Fruit fly (Drosophila melanogaster) whole organism, wandering third instar larva: Measurements from ENCODE around the gene att-ORFB.
A peak's percentile ranks its signal among the peaks of the same experiment; 100 is the strongest.

Experiments used
- CG32264 ChIP-seq: fragments of 200-800 bp; sonication (Bioruptor generic); optimal IDR thresholded peaks from 2 replicates; lab custom pipeline; 2016; ENCODE audit warnings: missing biosample characterization, missing genetic modification characterization
- CrebA ChIP-seq: fragments of 200-800 bp; sonication (Bioruptor generic); optimal IDR thresholded peaks from 2 replicates; lab custom pipeline; 2016; ENCODE audit warnings: missing biosample characterization, mild to moderate bottlenecking, missing genetic modification characterization, borderline replicate concordance
- Dfd ChIP-seq: fragments of >200 bp; optimal IDR thresholded peaks from 2 replicates; lab custom pipeline; 2017; ENCODE audit warnings: missing biosample characterization, missing genetic modification characterization
- Dif ChIP-seq: fragments of 200-275, 200-300 bp; sonication (Bioruptor generic); optimal IDR thresholded peaks from 2 replicates; lab custom pipeline; 2018; ENCODE audit warnings: missing biosample characterization, missing genetic modification characterization; ENCODE audit not compliant: partially characterized antibody
- GATAd ChIP-seq: sonication (Bioruptor generic); optimal IDR thresholded peaks from 2 replicates; lab custom pipeline; 2016; ENCODE audit warnings: missing biosample characterization, missing genetic modification characterization
- HLH106 ChIP-seq: fragments of 200-800 bp; optimal IDR thresholded peaks from 3 replicates; lab custom pipeline; 2019; ENCODE audit warnings: missing biosample characterization, mild to moderate bottlenecking, missing genetic modification characterization, moderate library complexity
- Hnf4 ChIP-seq: fragments of 200-800 bp; sonication (Bioruptor generic); optimal IDR thresholded peaks from 2 replicates; lab custom pipeline; 2016; ENCODE audit warnings: missing biosample characterization, mild to moderate bottlenecking, missing genetic modification characterization
- Hr83 ChIP-seq: fragments of 200-300 bp; sonication (Bioruptor generic); optimal IDR thresholded peaks from 2 replicates; lab custom pipeline; 2016; ENCODE audit warnings: missing biosample characterization, mild to moderate bottlenecking, missing genetic modification characterization, moderate library complexity; ENCODE audit not compliant: poor library complexity, severe bottlenecking
- Jra ChIP-seq: sonication (Bioruptor generic); optimal IDR thresholded peaks from 2 replicates; lab custom pipeline; 2016; ENCODE audit warnings: missing biosample characterization, missing genetic modification characterization
- Mio ChIP-seq: sonication (Bioruptor generic); optimal IDR thresholded peaks from 2 replicates; lab custom pipeline; 2016; ENCODE audit warnings: missing biosample characterization, missing genetic modification characterization
- Myc ChIP-seq: fragments of >200 bp; optimal IDR thresholded peaks from 2 replicates; lab custom pipeline; 2017
- N ChIP-seq: fragments of >200 bp; optimal IDR thresholded peaks from 2 replicates; lab custom pipeline; 2018; ENCODE audit warnings: missing biosample characterization, missing external identifiers, missing genetic modification characterization
- OdsH ChIP-seq: fragments of 200-800 bp; sonication (Bioruptor generic); optimal IDR thresholded peaks from 2 replicates; lab custom pipeline; 2016; ENCODE audit warnings: missing biosample characterization, mild to moderate bottlenecking, missing genetic modification characterization
- Rel ChIP-seq, 2 experiments: fragments of 200-800 bp; sonication (Bioruptor generic) in 1 of 2; optimal IDR thresholded peaks; 2 replicates in 1 of 2; 3 replicates in 1 of 2; lab custom pipeline; 2016 to 2019; ENCODE audit warnings: mild to moderate bottlenecking in 2 of 2, missing biosample characterization in 2 of 2, missing genetic modification characterization in 2 of 2, moderate library complexity in 1 of 2
- Sp1 ChIP-seq: fragments of 200-800 bp; sonication (Bioruptor generic); optimal IDR thresholded peaks from 3 replicates; lab custom pipeline; 2019; ENCODE audit warnings: missing biosample characterization, mild to moderate bottlenecking, missing genetic modification characterization, moderate library complexity
- Vsx2 ChIP-seq: fragments of 200-300, 225-300 bp; sonication (Bioruptor generic); optimal IDR thresholded peaks from 2 replicates; lab custom pipeline; 2018; ENCODE audit warnings: missing biosample characterization, missing genetic modification characterization; ENCODE audit not compliant: partially characterized antibody
- br ChIP-seq: fragments of 200-800 bp; sonication (Bioruptor generic); optimal IDR thresholded peaks from 2 replicates; lab custom pipeline; 2016; ENCODE audit warnings: missing biosample characterization, missing genetic modification characterization
- brk ChIP-seq: fragments of 200-800 bp; sonication (Bioruptor generic); optimal IDR thresholded peaks from 2 replicates; lab custom pipeline; 2016; ENCODE audit warnings: missing biosample characterization, mild to moderate bottlenecking, missing genetic modification characterization
- dl ChIP-seq, 2 experiments: fragments of 175-275, 200-275 bp in 1 of 2; fragments of 200-275 bp in 1 of 2; sonication (Bioruptor generic); optimal IDR thresholded peaks; lab custom pipeline; 2018; ENCODE audit warnings: mild to moderate bottlenecking in 2 of 2, missing biosample characterization in 2 of 2, missing genetic modification characterization in 2 of 2, moderate library complexity in 2 of 2; ENCODE audit not compliant: partially characterized antibody in 2 of 2, insufficient read depth in 1 of 2
- dmrt93B ChIP-seq: fragments of 200-800 bp; sonication (Bioruptor generic); optimal IDR thresholded peaks from 2 replicates; lab custom pipeline; 2018; ENCODE audit warnings: missing biosample characterization, mild to moderate bottlenecking, missing genetic modification characterization
- dsf ChIP-seq: sonication (Bioruptor generic); optimal IDR thresholded peaks from 2 replicates; lab custom pipeline; 2016; ENCODE audit warnings: missing biosample characterization, missing genetic modification characterization, borderline replicate concordance
- ey ChIP-seq: fragments of 200-800 bp; sonication (Bioruptor generic); optimal IDR thresholded peaks from 2 replicates; lab custom pipeline; 2016; ENCODE audit warnings: missing biosample characterization, missing genetic modification characterization
- foxo ChIP-seq, 2 experiments: fragments of 200-800 bp; sonication (Bioruptor generic); optimal IDR thresholded peaks; 2 replicates in 1 of 2; 3 replicates in 1 of 2; lab custom pipeline; 2016 to 2017; ENCODE audit warnings: missing biosample characterization in 2 of 2, missing genetic modification characterization in 2 of 2
- fru ChIP-seq: fragments of 200-800 bp; sonication (Bioruptor generic); optimal IDR thresholded peaks from 3 replicates; lab custom pipeline; 2016; ENCODE audit warnings: missing biosample characterization, mild to moderate bottlenecking, missing genetic modification characterization
- h ChIP-seq: fragments of 200-800 bp; sonication (Bioruptor generic); optimal IDR thresholded peaks from 3 replicates; lab custom pipeline; 2016; ENCODE audit warnings: missing biosample characterization, mild to moderate bottlenecking, missing genetic modification characterization
- jim ChIP-seq: fragments of 175-275, 200-325 bp; sonication (Bioruptor generic); optimal IDR thresholded peaks from 2 replicates; lab custom pipeline; 2016; ENCODE audit warnings: missing biosample characterization, mild to moderate bottlenecking, missing genetic modification characterization
- lola ChIP-seq: fragments of >200 bp; optimal IDR thresholded peaks from 2 replicates; lab custom pipeline; 2017; ENCODE audit warnings: missing biosample characterization, missing genetic modification characterization
- pan ChIP-seq: fragments of >200 bp; optimal IDR thresholded peaks from 2 replicates; lab custom pipeline; 2017
- psq ChIP-seq: fragments of 200-800 bp; sonication (Bioruptor generic); optimal IDR thresholded peaks from 3 replicates; lab custom pipeline; 2017; ENCODE audit warnings: missing biosample characterization, mild to moderate bottlenecking, missing genetic modification characterization, moderate library complexity
- rgr ChIP-seq: fragments of 200-800 bp; sonication (Bioruptor generic); optimal IDR thresholded peaks from 3 replicates; lab custom pipeline; 2016; ENCODE audit warnings: missing biosample characterization, mild to moderate bottlenecking, missing genetic modification characterization
- sage ChIP-seq: fragments of 200-800 bp; sonication (Bioruptor generic); optimal IDR thresholded peaks from 2 replicates; lab custom pipeline; 2016; ENCODE audit warnings: missing biosample characterization, mild to moderate bottlenecking, missing genetic modification characterization
- tai ChIP-seq: sonication (Bioruptor generic); optimal IDR thresholded peaks from 2 replicates; lab custom pipeline; 2016; ENCODE audit warnings: missing biosample characterization, missing genetic modification characterization
- usp ChIP-seq: fragments of >200 bp; optimal IDR thresholded peaks from 2 replicates; lab custom pipeline; 2017; ENCODE audit warnings: missing biosample characterization, missing genetic modification characterization
- woc ChIP-seq: sonication (Bioruptor generic); optimal IDR thresholded peaks from 2 replicates; lab custom pipeline; 2016; ENCODE audit warnings: missing biosample characterization, mild to moderate bottlenecking, missing genetic modification characterization

att-ORFB gene

DNA sequence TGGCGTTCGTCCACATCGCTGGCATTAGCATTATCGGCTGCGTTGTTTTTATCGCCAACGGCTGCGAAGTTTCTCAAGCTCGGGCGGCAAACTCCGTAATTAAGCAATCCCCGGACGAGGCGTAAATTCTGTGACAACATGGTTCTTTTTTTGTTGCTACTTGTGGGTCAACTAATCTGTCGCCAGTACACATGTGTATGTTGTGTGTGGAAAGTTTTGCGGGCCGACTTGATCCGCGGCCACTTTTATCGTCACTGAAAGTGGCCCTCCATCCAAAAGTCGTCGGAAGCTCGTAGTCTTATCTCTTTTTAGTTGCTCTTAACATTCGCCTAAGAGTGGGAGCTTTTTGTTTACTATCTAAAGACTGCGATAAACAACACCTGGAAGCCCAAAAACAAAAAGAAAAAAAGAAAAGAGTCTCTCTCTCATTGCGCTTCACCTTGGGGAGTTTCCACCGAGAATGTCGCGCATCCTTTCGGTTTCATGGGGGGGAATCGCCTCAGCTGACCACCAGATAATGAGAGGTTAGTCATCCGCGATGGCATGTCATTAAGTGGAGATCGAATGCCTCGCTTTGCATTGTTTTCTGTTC lies 9.7 kb upstream of the att-ORFB start, which contains the start of gene CG10877:
TSS of gene CG10877 (minus strand) at position 238 of the 592 bp plus-strand sequence.
- peak in 1 of 2 experiments; percentile 24 for TF ChIP-seq dl (GFP tag; optimal IDR thresholded peaks at IDR 0.05; lab: Kevin White, UChicago; ENCODE audit: insufficient read depth in 1 of 2, partially characterized antibody in 2 of 2)
- no peak for TF ChIP-seq h (GFP tag; lab: Kevin White, UChicago)
- peak; percentile 3 for TF ChIP-seq Sp1 (GFP tag; lab: Kevin White, UChicago)
- no peak for TF ChIP-seq Hr83
- TF ChIP-seq Rel (GFP tag; optimal IDR thresholded peaks at IDR 0.05; lab: Kevin White, UChicago): no peak
- TF ChIP-seq Rel (tag; optimal IDR thresholded peaks at IDR 0.05; lab: Kevin White, UChicago): peak; percentile 27
- peak; percentile 5 for TF ChIP-seq Jra (GFP tag; lab: Kevin White, UChicago)

DNA sequence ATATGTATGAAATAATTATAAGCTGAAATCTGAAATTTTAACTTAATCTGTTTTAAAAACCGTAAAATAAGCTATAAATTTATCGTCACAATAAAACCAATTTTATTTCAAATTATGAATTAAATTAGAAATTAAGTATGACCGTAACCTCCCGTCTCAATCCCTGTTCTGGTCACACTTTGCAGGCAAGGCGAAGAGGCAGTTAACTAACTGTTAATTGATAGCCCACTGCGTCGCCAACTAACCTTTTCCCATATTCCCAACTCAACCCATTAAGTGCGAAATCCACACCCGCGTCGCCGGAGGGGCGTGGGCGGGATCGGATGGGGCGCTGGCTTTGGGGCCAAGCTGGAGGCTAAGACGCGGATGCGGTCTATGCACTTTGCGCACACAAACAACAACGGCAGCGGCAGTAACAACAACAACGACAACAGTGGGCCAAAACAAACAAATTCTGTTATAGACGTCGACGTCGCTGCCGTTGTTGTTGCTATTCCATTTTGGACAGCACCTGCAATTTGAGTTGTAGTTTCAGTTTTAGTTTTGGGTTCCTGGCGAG lies 6.5 kb upstream of the att-ORFB start, which contains the start of gene CG5191:
TSS of gene CG5191 (plus strand) at position 198 of the 559 bp plus-strand sequence.
- TF ChIP-seq brk (GFP tag; lab: Kevin White, UChicago) (no peak), foxo (GFP tag; optimal IDR thresholded peaks at IDR 0.05; lab: Kevin White, UChicago) (no peak), jim (GFP tag; lab: Kevin White, UChicago) (no peak), fru (GFP tag; lab: Kevin White, UChicago) (peak; percentile 8), Rel (GFP tag; optimal IDR thresholded peaks at IDR 0.05; lab: Kevin White, UChicago) (no peak), Rel (tag; optimal IDR thresholded peaks at IDR 0.05; lab: Kevin White, UChicago) (no peak), Mio (GFP tag; lab: Kevin White, UChicago) (no peak), h (GFP tag; lab: Kevin White, UChicago) (peak; percentile 3), Dif (no peak), OdsH (GFP tag; lab: Kevin White, UChicago) (no peak), rgr (GFP tag; lab: Kevin White, UChicago) (no peak), N (GFP tag; lab: Kevin White, UChicago) (no peak), GATAd (GFP tag; lab: Kevin White, UChicago) (no peak), Hnf4 (GFP tag; lab: Kevin White, UChicago) (no peak), dl (GFP tag; optimal IDR thresholded peaks at IDR 0.05; lab: Kevin White, UChicago; ENCODE audit: insufficient read depth in 1 of 2, partially characterized antibody in 2 of 2) (no peak), ey (GFP tag; lab: Kevin White, UChicago) (peak; percentile 9), Myc (lab: Kevin White, UChicago) (no peak), HLH106 (tag; lab: Kevin White, UChicago) (no peak), Dfd (GFP tag; lab: Kevin White, UChicago) (no peak), Vsx2 (GFP tag; lab: Kevin White, UChicago) (no peak), br (GFP tag; lab: Kevin White, UChicago) (no peak), dmrt93B (no peak)

DNA sequence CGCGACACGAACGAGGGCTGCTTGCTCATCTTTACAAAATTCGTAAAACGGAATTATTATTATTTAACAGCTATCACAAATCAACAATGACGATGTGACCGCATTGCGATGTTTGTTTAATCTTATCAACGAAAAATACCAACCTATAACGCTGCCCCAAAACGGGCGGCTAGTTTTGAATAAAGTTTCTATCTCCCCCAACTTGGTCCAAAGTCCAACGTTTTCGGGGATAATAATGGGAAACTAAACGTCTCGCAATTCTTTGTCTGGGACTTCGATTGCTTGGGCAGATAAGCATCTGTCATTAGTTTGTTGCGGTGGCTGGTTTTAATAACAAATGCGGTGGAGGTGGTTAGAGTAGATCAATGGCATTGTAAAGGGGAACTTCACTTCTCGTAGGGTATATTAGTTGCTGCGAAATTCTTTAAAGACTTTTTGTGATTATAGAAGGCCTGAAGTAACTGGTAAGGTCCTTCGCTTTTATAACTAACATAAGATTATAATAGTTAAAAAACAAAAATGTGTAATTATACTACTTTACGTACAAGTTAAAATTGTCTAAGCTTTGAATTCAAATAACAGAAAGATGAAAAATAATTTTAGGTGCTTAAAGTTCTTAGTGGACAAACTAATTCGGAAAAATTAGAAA lies 5.9 kb upstream of the att-ORFB start, which contains the start of gene CG15922:
TSS of gene CG15922 (minus strand) at position 262 of the 649 bp plus-strand sequence.
- no peak for TF ChIP-seq brk (GFP tag; lab: Kevin White, UChicago)
- TF ChIP-seq Sp1 (GFP tag; lab: Kevin White, UChicago): no peak
- TF ChIP-seq, all 38 proteins: peak for 0

DNA sequence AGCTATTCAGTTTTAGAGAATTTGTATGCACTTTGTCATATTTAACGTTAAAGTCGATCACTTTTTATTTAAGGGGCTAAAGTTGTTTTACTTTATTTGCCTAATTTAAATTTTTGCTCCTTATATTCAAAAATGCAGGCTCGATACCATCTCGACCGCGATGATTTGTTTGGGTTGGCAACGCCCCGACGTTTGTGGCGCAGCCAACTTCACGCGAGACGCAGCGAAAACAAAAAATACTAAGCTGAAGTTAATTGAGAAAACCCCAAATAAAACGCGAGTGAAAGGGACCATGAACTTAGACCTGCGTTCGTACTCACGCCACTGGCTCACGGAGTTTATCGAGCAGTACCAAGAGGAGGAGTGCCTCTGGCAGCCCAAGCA lies 3.9 kb upstream of the att-ORFB start:
- TF ChIP-seq Hr83: peak; percentile 29
- TF ChIP-seq N (GFP tag; lab: Kevin White, UChicago): no peak
- TF ChIP-seq Rel (GFP tag; optimal IDR thresholded peaks at IDR 0.05; lab: Kevin White, UChicago): no peak
- TF ChIP-seq Rel (tag; optimal IDR thresholded peaks at IDR 0.05; lab: Kevin White, UChicago): peak; percentile 67

DNA sequence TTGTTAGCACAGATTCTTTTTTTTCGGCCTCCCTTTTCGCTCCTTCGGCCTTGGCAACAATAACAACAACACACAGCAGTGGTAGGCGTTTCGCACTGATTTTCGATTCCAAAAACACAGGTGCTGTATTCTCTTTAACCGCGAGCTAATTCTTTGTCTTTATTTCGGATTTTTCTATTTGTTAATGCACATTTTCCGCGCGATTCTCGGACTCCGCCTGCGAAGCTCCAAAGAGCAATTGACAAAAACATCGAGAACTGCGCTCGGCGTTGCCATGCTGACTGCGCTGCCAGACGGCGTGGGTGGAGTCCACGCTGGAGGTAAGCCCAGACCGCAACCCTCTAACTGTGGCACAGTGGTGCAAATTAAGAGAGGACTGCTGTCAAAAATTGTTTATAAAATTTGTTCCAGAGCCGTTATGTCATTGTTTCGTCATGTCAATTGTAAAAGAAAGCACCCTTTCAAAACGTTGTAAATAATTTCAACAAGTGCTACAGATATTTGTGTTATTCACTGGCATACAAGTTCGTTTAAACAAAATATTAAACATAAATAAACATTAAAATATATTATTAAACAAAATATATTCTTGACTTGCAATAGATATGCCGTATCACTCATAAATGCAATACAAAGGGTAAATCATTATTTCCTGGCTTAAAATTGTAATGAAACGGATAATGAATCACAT lies 3.4 kb upstream of the att-ORFB start, which contains the start of the genes DPCoAC and CG5180:
TSS of gene DPCoAC (minus strand) at position 253 of the 691 bp plus-strand sequence.
TSS of gene CG5180 (plus strand) at position 516 of the 691 bp plus-strand sequence.
- TF ChIP-seq woc (GFP tag; lab: Kevin White, UChicago) (peak; percentile 71), pan (lab: Kevin White, UChicago) (no peak), lola (GFP tag; lab: Kevin White, UChicago) (no peak), Mio (GFP tag; lab: Kevin White, UChicago) (no peak), tai (GFP tag; lab: Kevin White, UChicago) (no peak), dsf (no peak), Vsx2 (GFP tag; lab: Kevin White, UChicago) (no peak), foxo (GFP tag; optimal IDR thresholded peaks at IDR 0.05; lab: Kevin White, UChicago) (peak; percentile 34 to 44), CrebA (GFP tag; lab: Kevin White, UChicago) (no peak), Myc (lab: Kevin White, UChicago) (no peak), ey (GFP tag; lab: Kevin White, UChicago) (no peak), sage (GFP tag; lab: Kevin White, UChicago) (no peak), GATAd (GFP tag; lab: Kevin White, UChicago) (no peak), psq (GFP tag; lab: Kevin White, UChicago) (peak; percentile 77), brk (GFP tag; lab: Kevin White, UChicago) (no peak), Hr83 (no peak), HLH106 (tag; lab: Kevin White, UChicago) (peak; percentile 63), dmrt93B (peak; percentile 24), CG32264 (GFP tag; lab: Kevin White, UChicago) (no peak), usp (no peak), rgr (GFP tag; lab: Kevin White, UChicago) (no peak), Dfd (GFP tag; lab: Kevin White, UChicago) (no peak), OdsH (GFP tag; lab: Kevin White, UChicago) (no peak)
